Fruit fly (Drosophila melanogaster): ENCODE data around the gene CG16711.

- TF ChIP-seq psq (optimal IDR thresholded peaks at IDR 0.05) (no peak), usp (GFP tag; optimal IDR thresholded peaks at IDR 0.05) (no peak), CG8478 (optimal IDR thresholded peaks at IDR 0.05) (no peak), pan (optimal IDR thresholded peaks at IDR 0.05) (no peak), EcR (GFP tag; optimal IDR thresholded peaks at IDR 0.05) (no peak)
Observed at dm6 chr3L:9720102-9720501, 16.0 kb downstream of the CG16711 start.

Data from whole organism.